Fruit fly (Drosophila melanogaster): ENCODE measurements around the gene Shab.
A peak's percentile ranks its signal among the peaks of the same experiment; 100 is the strongest.

Shab gene

dm6 chr3L:2851771-2852170, 43.0 kb upstream of the Shab start (continued):
- TF ChIP-seq Dip3 (GFP tag; optimal IDR thresholded peaks at IDR 0.05), result peak; percentile 49
- TF ChIP-seq CG7839 (tag; optimal IDR thresholded peaks at IDR 0.05), result peak; percentile 71
- TF ChIP-seq CG10274 (GFP tag; optimal IDR thresholded peaks at IDR 0.05), result no peak
- no peak for TF ChIP-seq gcm (GFP tag; optimal IDR thresholded peaks at IDR 0.05)
- TF ChIP-seq gro (GFP tag; optimal IDR thresholded peaks at IDR 0.05), result peak; percentile 53
- peak; percentile 36 for TF ChIP-seq Xrp1 (GFP tag; IDR thresholded peaks at IDR 0.05)
- TF ChIP-seq CTCF (GFP tag; optimal IDR thresholded peaks at IDR 0.05), result peak; percentile 99
- no peak for TF ChIP-seq D19B (GFP tag; optimal IDR thresholded peaks at IDR 0.05)
- TF ChIP-seq CG16813 (GFP tag; IDR thresholded peaks at IDR 0.05; ENCODE audit: partially characterized antibody), result peak; percentile 68
- TF ChIP-seq sens (GFP tag), result peak; percentile 84
- no peak for TF ChIP-seq CG6854 (GFP tag; optimal IDR thresholded peaks at IDR 0.05)
- no peak for TF ChIP-seq Awh (GFP tag; IDR thresholded peaks at IDR 0.05)
- no peak for TF ChIP-seq CG34224 (GFP tag; IDR thresholded peaks at IDR 0.05; ENCODE audit: partially characterized antibody)
- TF ChIP-seq phol (tag; optimal IDR thresholded peaks at IDR 0.05), result peak; percentile 60
- no peak for TF ChIP-seq Tbp (GFP tag; optimal IDR thresholded peaks at IDR 0.05)
- no peak for TF ChIP-seq Lpt (GFP tag; optimal IDR thresholded peaks at IDR 0.05)
- peak; percentile 75 for TF ChIP-seq CG1602 (GFP tag; optimal IDR thresholded peaks at IDR 0.05)
- TF ChIP-seq Eip74EF (GFP tag; optimal IDR thresholded peaks at IDR 0.05), result peak in 1 of 2 experiments; percentile 15
- no peak for TF ChIP-seq B-H1 (GFP tag; IDR thresholded peaks at IDR 0.05)
- TF ChIP-seq gcm2 (GFP tag; optimal IDR thresholded peaks at IDR 0.05), result peak; percentile 17
- no peak for TF ChIP-seq CG9797 (GFP tag; optimal IDR thresholded peaks at IDR 0.05)
- no peak; the same call in 1 of the 2 replicates for TF ChIP-seq CG14667 (GFP tag; IDR thresholded peaks at IDR 0.05)
- TF ChIP-seq lmd (GFP tag; IDR thresholded peaks at IDR 0.05), result peak; percentile 74
- peak; percentile 74 for TF ChIP-seq Mad (GFP tag; optimal IDR thresholded peaks at IDR 0.05)
- TF ChIP-seq Aef1 (GFP tag; IDR thresholded peaks at IDR 0.05), result peak; percentile 66
- TF ChIP-seq CG30431 (GFP tag; optimal IDR thresholded peaks at IDR 0.05), result peak; percentile 57
- no peak for TF ChIP-seq hb (GFP tag; IDR thresholded peaks at IDR 0.05; ENCODE audit: partially characterized antibody)
- peak; percentile 79 for TF ChIP-seq CG1603 (tag; optimal IDR thresholded peaks at IDR 0.05)
- TF ChIP-seq CG12659 (GFP tag; optimal IDR thresholded peaks at IDR 0.05), result peak; percentile 47
- TF ChIP-seq bab2 (GFP tag; optimal IDR thresholded peaks at IDR 0.05), result peak; percentile 54
- peak; percentile 14 for TF ChIP-seq NK7.1 (GFP tag; optimal IDR thresholded peaks at IDR 0.05)
- TF ChIP-seq Oli (tag; optimal IDR thresholded peaks at IDR 0.05), result no peak
- peak; percentile 53 for TF ChIP-seq CG10366 (GFP tag; IDR thresholded peaks at IDR 0.05)
- peak; percentile 75 for TF ChIP-seq Abd-B (GFP tag; optimal IDR thresholded peaks at IDR 0.05)
- TF ChIP-seq Sry-δ (GFP tag; optimal IDR thresholded peaks at IDR 0.05), result peak; percentile 37
- no peak; the same call in 2 of the 3 replicates for TF ChIP-seq vnd (GFP tag; IDR thresholded peaks at IDR 0.05; ENCODE audit: partially characterized antibody)
- TF ChIP-seq CG15696 (tag; optimal IDR thresholded peaks at IDR 0.05), result peak; percentile 75
- TF ChIP-seq CG4854 (GFP tag; optimal IDR thresholded peaks at IDR 0.05), result peak; percentile 49
- TF ChIP-seq Doc3 (GFP tag; IDR thresholded peaks at IDR 0.05; ENCODE audit: partially characterized antibody), result no peak
- TF ChIP-seq stc (GFP tag; IDR thresholded peaks at IDR 0.05), result no peak
- no peak for TF ChIP-seq Atf6 (GFP tag; IDR thresholded peaks at IDR 0.05)
- peak; percentile 61 for TF ChIP-seq shn (GFP tag; optimal IDR thresholded peaks at IDR 0.05)
- peak; percentile 62 for TF ChIP-seq NC2β (GFP tag; optimal IDR thresholded peaks at IDR 0.05)
- TF ChIP-seq CG6791 (GFP tag; IDR thresholded peaks at IDR 0.05; ENCODE audit: partially characterized antibody), result peak; percentile 74
- TF ChIP-seq CG11398 (GFP tag; optimal IDR thresholded peaks at IDR 0.05), result peak; percentile 37
- no peak for TF ChIP-seq Spps (tag; optimal IDR thresholded peaks at IDR 0.05)
- no peak; the same call in 2 of the 3 replicates for TF ChIP-seq CG14050 (GFP tag; IDR thresholded peaks at IDR 0.05)
- TF ChIP-seq onecut (GFP tag; IDR thresholded peaks at IDR 0.05), result peak; percentile 61
- TF ChIP-seq CG9609 (GFP tag; optimal IDR thresholded peaks at IDR 0.05), result peak; percentile 59
- peak; percentile 85 for TF ChIP-seq CG11247 (GFP tag; IDR thresholded peaks at IDR 0.05)
- TF ChIP-seq sens-2 (GFP tag; IDR thresholded peaks at IDR 0.05), result no peak
- TF ChIP-seq YL-1 (GFP tag; optimal IDR thresholded peaks at IDR 0.05), result no peak

Measured in whole organism, embryonic.